Worm (Caenorhabditis elegans): Measurements from ENCODE around the gene hrg-3.

- TF ChIP-seq elt-1 (tag; optimal IDR thresholded peaks at IDR 0.05) (no peak), nhr-28 (tag; optimal IDR thresholded peaks at IDR 0.05) (no peak), ama-1 (optimal IDR thresholded peaks at IDR 0.05) (no peak), unc-39 (tag; optimal IDR thresholded peaks at IDR 0.05) (no peak), nhr-237 (tag; optimal IDR thresholded peaks at IDR 0.05) (no peak), ceh-82 (tag; optimal IDR thresholded peaks at IDR 0.05) (no peak), zag-1 (tag; optimal IDR thresholded peaks at IDR 0.05) (no peak), elt-3 (tag; optimal IDR thresholded peaks at IDR 0.05) (no peak), fkh-10 (GFP tag; optimal IDR thresholded peaks at IDR 0.05) (no peak), snpc-4 (tag; optimal IDR thresholded peaks at IDR 0.05) (no peak), nhr-12 (tag; optimal IDR thresholded peaks at IDR 0.05) (no peak), ztf-4 (tag; optimal IDR thresholded peaks at IDR 0.05) (no peak), pha-4 (tag; optimal IDR thresholded peaks at IDR 0.05) (no peak), lin-39 (tag; optimal IDR thresholded peaks at IDR 0.05) (no peak)
These were observed 41.9 kb downstream of the hrg-3 start for ce11 chrV:9798212-9798611.

Data from whole organism, L3 larva.